Worm (Caenorhabditis elegans): ENCODE results near the gene srd-55.

The srd-55 gene

ce11 chrII:7459205-7459604 is 50.9 kb downstream of the srd-55 start, which contains the start of gene D1022.2:
TSS of gene D1022.2 (plus strand) at chrII:7459505.
- TF ChIP-seq ztf-16 (tag; optimal IDR thresholded peaks at IDR 0.05) (no peak), madf-2 (tag; optimal IDR thresholded peaks at IDR 0.05) (no peak), rnt-1 (tag; optimal IDR thresholded peaks at IDR 0.05) (no peak), fkh-10 (GFP tag; optimal IDR thresholded peaks at IDR 0.05) (no peak), pros-1 (tag; optimal IDR thresholded peaks at IDR 0.05) (no peak), pat-9 (tag; optimal IDR thresholded peaks at IDR 0.05) (no peak), nhr-11 (tag; optimal IDR thresholded peaks at IDR 0.05) (no peak), hlh-15 (tag; optimal IDR thresholded peaks at IDR 0.05) (no peak), tbx-2 (tag; optimal IDR thresholded peaks at IDR 0.05) (no peak), npax-4 (tag; optimal IDR thresholded peaks at IDR 0.05) (no peak), ceh-19 (GFP tag; optimal IDR thresholded peaks at IDR 0.05) (no peak), ceh-48 (tag; optimal IDR thresholded peaks at IDR 0.05) (no peak), ttx-3 (tag; optimal IDR thresholded peaks at IDR 0.05) (no peak), odd-2 (tag; optimal IDR thresholded peaks at IDR 0.05) (no peak), pqm-1 (tag; optimal IDR thresholded peaks at IDR 0.05) (no peak), unc-3 (GFP tag; conservative IDR thresholded peaks at IDR 0.05) (no peak), unc-3 (tag; optimal IDR thresholded peaks at IDR 0.05) (no peak), hlh-13 (GFP tag; optimal IDR thresholded peaks at IDR 0.05) (no peak)
